Worm (Caenorhabditis elegans) whole organism, early embryonic: ENCODE measurements around the gene tbc-14.

Source experiments
- B0310.2 ChIP-seq: sonication (generic microtip); optimal IDR thresholded peaks from 2 replicates; lab custom pipeline; 2016; ENCODE audit warnings: mild to moderate bottlenecking, missing genetic modification characterization, missing compliant biosample characterization
- F13C5.2 ChIP-seq: sonication (generic microtip); optimal IDR thresholded peaks from 2 replicates; lab custom pipeline; 2017; ENCODE audit warnings: mild to moderate bottlenecking, missing genetic modification characterization, inconsistent platforms, missing compliant biosample characterization
- aly-1 ChIP-seq: sonication (generic microtip); optimal IDR thresholded peaks from 2 replicates; lab custom pipeline; 2016; ENCODE audit warnings: missing genetic modification characterization, missing compliant biosample characterization
- ama-1 ChIP-seq: fragments of 150-350 bp; optimal IDR thresholded peaks from 2 replicates; lab custom pipeline; 2014
- ceh-13 ChIP-seq: fragments of 200-800 bp; sonication (Bioruptor generic); optimal IDR thresholded peaks from 2 replicates; lab custom pipeline; 2018; ENCODE audit warnings: mild to moderate bottlenecking, missing genetic modification characterization, missing compliant biosample characterization
- ceh-36 ChIP-seq: sonication (generic microtip); optimal IDR thresholded peaks from 2 replicates; lab custom pipeline; 2016; ENCODE audit warnings: missing genetic modification characterization, inconsistent platforms, missing compliant biosample characterization
- ets-7 ChIP-seq: sonication (generic microtip); optimal IDR thresholded peaks from 2 replicates; lab custom pipeline; 2016; ENCODE audit warnings: missing genotype, missing genetic modification characterization, missing compliant biosample characterization
- flt-1 ChIP-seq: fragments of 200-800 bp; sonication (Bioruptor generic); IDR thresholded peaks from 2 replicates; pipeline ENCODE4 v1.3.6; 2022; ENCODE audit warnings: missing genetic modification characterization, missing compliant biosample characterization
- hmbx-1 ChIP-seq: sonication (generic microtip); optimal IDR thresholded peaks from 2 replicates; lab custom pipeline; 2016; ENCODE audit warnings: mild to moderate bottlenecking, missing genetic modification characterization, missing compliant biosample characterization
- hmg-4 ChIP-seq: fragments of 200-800 bp; sonication (Bioruptor generic); optimal IDR thresholded peaks from 2 replicates; lab custom pipeline; 2018; ENCODE audit warnings: mild to moderate bottlenecking, missing genetic modification characterization, missing compliant biosample characterization
- hnd-1 ChIP-seq: sonication (generic microtip); optimal IDR thresholded peaks from 2 replicates; lab custom pipeline; 2016; ENCODE audit warnings: missing genetic modification characterization, missing compliant biosample characterization
- pes-1 ChIP-seq: fragments of 200-800 bp; sonication (Bioruptor generic); IDR thresholded peaks from 2 replicates; pipeline ENCODE4 v1.3.6; 2022; ENCODE audit warnings: missing genetic modification reagents, missing genetic modification characterization, missing compliant biosample characterization
- scrt-1 ChIP-seq: fragments of 200-800 bp; sonication (Bioruptor generic); IDR thresholded peaks from 2 replicates; pipeline ENCODE4 v1.3.6; 2022; ENCODE audit warnings: missing genetic modification characterization, missing compliant biosample characterization
- sea-1 ChIP-seq: fragments of 200-800 bp; sonication (Bioruptor generic); conservative IDR thresholded peaks from 2 replicates; pipeline ENCODE4 v1.3.6; 2022; ENCODE audit warnings: missing genetic modification characterization, missing compliant biosample characterization
- tbx-11 ChIP-seq: fragments of 200-800 bp; sonication (Bioruptor generic); IDR thresholded peaks from 2 replicates; pipeline ENCODE4 v1.3.6; 2022; ENCODE audit warnings: missing genetic modification characterization, missing compliant biosample characterization
- tbx-37 ChIP-seq: fragments of 200-800 bp; sonication (Bioruptor generic); conservative IDR thresholded peaks from 2 replicates; pipeline ENCODE4 v1.3.6; 2022; ENCODE audit warnings: missing genetic modification reagents, missing genetic modification characterization, missing compliant biosample characterization
- tra-4 ChIP-seq: sonication (generic microtip); optimal IDR thresholded peaks from 2 replicates; lab custom pipeline; 2017; ENCODE audit warnings: missing genetic modification characterization, missing compliant biosample characterization

The tbc-14 gene

DNA sequence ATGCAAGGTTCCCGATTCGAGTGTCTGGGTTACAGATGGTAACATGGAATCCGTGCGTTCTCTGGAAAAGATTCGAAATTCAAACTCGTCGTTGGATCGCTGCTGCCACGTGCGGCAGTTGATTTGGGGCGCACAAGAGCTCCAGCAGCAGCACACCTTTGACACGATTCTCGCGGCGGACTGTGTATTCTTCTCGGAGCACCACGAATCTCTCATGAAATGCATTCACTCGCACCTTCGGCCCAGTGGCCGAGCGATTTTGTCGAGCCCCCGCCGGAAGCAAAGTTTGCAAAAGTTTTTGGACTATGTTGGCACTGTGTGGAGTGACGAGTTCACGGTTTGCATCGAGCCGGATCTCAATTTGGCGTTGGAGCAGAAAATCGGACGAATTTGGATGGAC, 30.8 kb downstream of the tbc-14 start:
- TF ChIP-seq tbx-37 (GFP tag; lab: Robert Waterston, UW), result no peak
- no peak for TF ChIP-seq hnd-1 (tag; lab: Kevin White, UChicago)
- no peak for TF ChIP-seq tra-4
- no peak for TF ChIP-seq scrt-1
- TF ChIP-seq aly-1 (tag; lab: Kevin White, UChicago), result no peak
- no peak for TF ChIP-seq hmbx-1

DNA sequence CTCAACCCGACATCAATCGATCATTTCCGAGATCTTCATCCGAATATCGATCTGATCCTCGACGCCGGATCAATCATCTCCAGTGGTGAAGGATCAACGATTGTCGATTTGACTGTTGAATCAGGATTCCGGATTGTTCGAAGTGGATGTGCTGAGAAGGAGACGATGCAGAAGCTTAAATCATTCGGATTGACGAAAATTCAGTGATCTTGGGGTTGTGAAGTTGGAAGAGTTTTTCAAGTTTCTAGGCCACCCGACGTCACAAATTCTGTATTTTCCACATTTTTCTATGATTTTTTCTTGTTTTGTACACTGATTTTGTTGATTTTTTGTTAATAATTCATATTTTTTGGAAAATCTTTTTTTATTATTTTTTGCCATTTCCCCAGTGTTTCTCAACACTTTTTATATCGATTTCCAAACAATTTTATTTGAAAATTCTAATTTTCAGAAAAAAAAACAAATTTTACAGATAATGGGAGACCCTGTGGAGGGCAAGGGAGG, 32.8 kb downstream of the tbc-14 start, which contains the start of gene Y48E1C.1:
Y48E1C.1 (plus strand) TSS at position 454 of the 504 bp plus-strand sequence.
- TF ChIP-seq F13C5.2 (tag; lab: Kevin White, UChicago) (no peak), tbx-37 (GFP tag; lab: Robert Waterston, UW) (no peak), tra-4 (no peak), ama-1 (lab: Kevin White, UChicago) (no peak), sea-1 (GFP tag; lab: Robert Waterston, UW) (no peak), B0310.2 (tag; lab: Kevin White, UChicago) (no peak), ets-7 (tag; lab: Kevin White, UChicago) (no peak), aly-1 (tag; lab: Kevin White, UChicago) (no peak), hnd-1 (tag; lab: Kevin White, UChicago) (no peak), hmbx-1 (no peak), hmg-4 (no peak)

DNA sequence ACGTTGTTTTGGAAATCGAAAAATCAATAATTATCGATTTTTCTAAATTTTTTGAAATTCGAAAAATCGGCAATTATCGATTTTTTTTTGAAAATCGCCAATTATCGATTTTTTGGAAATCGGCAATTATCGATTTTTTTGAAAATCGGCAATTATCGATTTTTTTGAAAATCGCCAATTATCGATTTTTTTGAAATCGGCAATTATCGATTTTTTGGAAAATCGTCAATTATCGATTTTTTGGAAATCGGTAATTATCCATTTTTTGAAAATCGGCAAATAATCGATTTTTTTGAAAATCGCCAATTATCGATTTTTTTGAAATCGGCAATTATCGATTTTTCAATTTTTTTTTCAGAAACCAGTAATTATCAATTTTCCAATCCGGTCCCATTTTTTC, 33.3 kb downstream of the tbc-14 start:
- TF ChIP-seq pes-1 (GFP tag; lab: Robert Waterston, UW) (no peak), ceh-13 (GFP tag; lab: Kevin White, UChicago) (no peak), tbx-11 (no peak), B0310.2 (tag; lab: Kevin White, UChicago) (no peak), F13C5.2 (tag; lab: Kevin White, UChicago) (no peak), ets-7 (tag; lab: Kevin White, UChicago) (no peak), hmbx-1 (no peak), ama-1 (lab: Kevin White, UChicago) (no peak), aly-1 (tag; lab: Kevin White, UChicago) (no peak), scrt-1 (no peak)

DNA sequence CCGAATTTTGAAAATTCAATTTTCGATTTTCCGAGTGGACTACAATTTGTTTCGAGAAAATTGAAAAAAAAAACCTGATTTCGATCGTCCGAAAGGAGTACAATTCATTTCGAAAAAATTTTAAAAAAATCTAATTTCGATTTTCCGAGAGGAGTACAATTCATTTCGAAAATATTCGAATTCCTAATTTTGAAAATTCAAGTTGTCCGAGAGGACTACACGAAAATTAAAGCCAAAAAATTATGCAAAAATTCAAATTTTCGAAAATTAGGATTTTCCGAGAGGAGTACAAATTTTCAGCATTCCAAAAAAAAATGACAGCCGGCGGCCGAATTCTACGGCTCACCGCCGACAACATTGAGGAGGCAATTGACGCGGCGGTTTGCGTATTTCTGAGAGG, 35.1 kb downstream of the tbc-14 start, which contains the start of gene Y48C3A.18:
Y48C3A.18 (plus strand) TSS at position 301 of the 400 bp plus-strand sequence.
- no peak for TF ChIP-seq flt-1
- TF ChIP-seq ets-7 (tag; lab: Kevin White, UChicago), result no peak
- TF ChIP-seq tbx-37 (GFP tag; lab: Robert Waterston, UW), result no peak
- no peak for TF ChIP-seq tra-4
- TF ChIP-seq tbx-11, result no peak

DNA sequence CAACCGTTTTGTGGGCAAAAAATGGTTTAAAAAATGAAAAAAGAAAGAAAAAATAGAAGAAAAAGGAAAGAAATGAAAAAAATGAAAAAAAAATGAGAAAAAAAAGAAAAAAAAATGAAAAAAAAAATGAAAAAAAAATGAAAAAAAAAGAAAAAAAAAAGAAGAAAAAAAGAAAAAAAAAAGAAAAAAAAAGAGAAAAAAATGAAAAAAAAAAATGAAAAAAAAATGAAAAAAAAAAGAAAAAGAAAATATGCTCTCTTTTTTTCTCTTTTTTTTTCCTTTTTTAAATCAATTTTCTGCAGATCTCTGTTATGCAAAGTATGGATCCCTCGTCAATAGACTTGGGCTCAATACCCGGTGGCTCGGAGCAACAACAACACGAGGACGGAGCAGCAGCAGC, 41.6 kb downstream of the tbc-14 start, which contains the start of gene efl-2:
efl-2 (plus strand) TSS at position 301 of the 400 bp plus-strand sequence.
- no peak for TF ChIP-seq ceh-13 (GFP tag; lab: Kevin White, UChicago)
- TF ChIP-seq hnd-1 (tag; lab: Kevin White, UChicago), result no peak
- TF ChIP-seq tbx-37 (GFP tag; lab: Robert Waterston, UW), result no peak
- TF ChIP-seq tra-4, result no peak
- TF ChIP-seq ets-7 (tag; lab: Kevin White, UChicago), result no peak
- TF ChIP-seq aly-1 (tag; lab: Kevin White, UChicago), result no peak

DNA sequence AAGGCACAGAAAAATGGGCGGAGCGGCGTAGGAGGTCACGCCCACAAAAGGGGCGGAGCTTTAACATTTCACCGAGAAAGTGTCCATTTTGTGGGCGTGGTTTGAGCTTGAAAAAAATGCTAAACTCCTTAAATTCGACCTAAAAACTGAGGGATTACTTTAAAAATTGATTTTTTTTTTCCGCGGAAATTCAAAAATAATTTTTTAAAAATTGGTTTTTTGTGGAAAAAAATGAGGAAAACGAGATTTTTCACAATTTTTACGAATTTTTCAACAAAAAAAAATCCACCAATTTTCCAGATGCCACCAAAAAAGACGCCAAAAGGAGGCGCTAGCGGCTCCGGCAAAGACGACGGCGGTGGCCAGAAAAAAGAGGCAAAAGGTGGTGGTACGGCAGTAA, 44.7 kb downstream of the tbc-14 start, which contains the start of gene pinn-4:
pinn-4 (plus strand) TSS at position 301 of the 400 bp plus-strand sequence.
- no peak for TF ChIP-seq hmbx-1
- no peak for TF ChIP-seq pes-1 (GFP tag; lab: Robert Waterston, UW)
- TF ChIP-seq tbx-11, result no peak
- TF ChIP-seq tra-4, result no peak
- no peak for TF ChIP-seq ets-7 (tag; lab: Kevin White, UChicago)
- no peak for TF ChIP-seq scrt-1
- no peak for TF ChIP-seq ceh-36 (tag; lab: Kevin White, UChicago)
- no peak for TF ChIP-seq F13C5.2 (tag; lab: Kevin White, UChicago)
- TF ChIP-seq ceh-13 (GFP tag; lab: Kevin White, UChicago), result no peak
- no peak for TF ChIP-seq B0310.2 (tag; lab: Kevin White, UChicago)
- no peak for TF ChIP-seq tbx-37 (GFP tag; lab: Robert Waterston, UW)
- TF ChIP-seq hmg-4, result no peak

DNA sequence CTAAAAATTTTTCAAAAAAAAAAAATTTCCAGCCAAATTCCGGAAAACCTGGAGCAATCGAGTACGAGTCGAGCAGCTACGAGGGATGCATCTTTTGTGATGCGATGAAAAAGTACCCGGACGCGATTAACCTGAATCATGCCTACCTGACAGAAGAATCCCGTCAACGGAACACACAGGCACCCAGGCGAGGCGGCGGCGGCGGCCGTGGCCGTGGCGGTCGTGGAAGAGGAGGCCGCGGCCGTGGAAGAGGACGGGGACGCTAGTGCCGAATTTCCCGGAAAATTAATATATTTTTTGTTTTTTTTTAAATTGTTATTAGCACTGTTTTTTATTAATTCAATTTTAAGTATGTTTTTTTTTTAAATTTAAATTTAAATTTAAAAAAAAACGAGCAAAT, 45.8 kb downstream of the tbc-14 start:
- TF ChIP-seq hmbx-1 (no peak), ets-7 (tag; lab: Kevin White, UChicago) (no peak), tbx-37 (GFP tag; lab: Robert Waterston, UW) (no peak), ama-1 (lab: Kevin White, UChicago) (no peak), scrt-1 (no peak), F13C5.2 (tag; lab: Kevin White, UChicago) (no peak), hnd-1 (tag; lab: Kevin White, UChicago) (no peak), aly-1 (tag; lab: Kevin White, UChicago) (no peak), tra-4 (no peak), ceh-13 (GFP tag; lab: Kevin White, UChicago) (no peak), ceh-36 (tag; lab: Kevin White, UChicago) (no peak), hmg-4 (no peak), tbx-11 (no peak), B0310.2 (tag; lab: Kevin White, UChicago) (no peak), flt-1 (no peak), sea-1 (GFP tag; lab: Robert Waterston, UW) (no peak), pes-1 (GFP tag; lab: Robert Waterston, UW) (no peak)

DNA sequence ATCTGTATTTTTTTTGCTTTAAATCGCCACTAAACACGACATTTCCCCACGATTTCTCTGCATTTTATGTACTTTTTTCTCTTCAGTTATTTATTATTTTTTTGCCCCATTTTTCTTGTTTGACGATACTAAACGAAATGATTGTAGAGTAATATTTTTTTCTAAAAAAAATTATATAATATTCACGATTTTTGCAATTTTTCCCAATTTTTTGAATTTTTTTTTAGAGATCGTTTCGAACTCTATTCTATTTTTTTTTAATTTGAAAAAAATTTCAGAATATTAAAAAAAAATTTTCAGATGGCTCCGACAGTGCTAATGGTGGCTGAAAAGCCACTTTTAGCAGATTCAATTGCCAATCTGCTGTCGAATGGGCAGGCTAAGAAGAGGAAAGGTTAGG, 57.9 kb downstream of the tbc-14 start, which contains the start of gene Y48C3A.14:
Y48C3A.14 (plus strand) TSS at position 301 of the 400 bp plus-strand sequence.
- TF ChIP-seq F13C5.2 (tag; lab: Kevin White, UChicago), result no peak
- TF ChIP-seq tbx-11, result no peak
- TF ChIP-seq pes-1 (GFP tag; lab: Robert Waterston, UW), result no peak
- TF ChIP-seq hmg-4, result no peak
- no peak for TF ChIP-seq tbx-37 (GFP tag; lab: Robert Waterston, UW)
- no peak for TF ChIP-seq hnd-1 (tag; lab: Kevin White, UChicago)
- no peak for TF ChIP-seq tra-4
- no peak for TF ChIP-seq ets-7 (tag; lab: Kevin White, UChicago)
- TF ChIP-seq B0310.2 (tag; lab: Kevin White, UChicago), result no peak
- no peak for TF ChIP-seq scrt-1
- no peak for TF ChIP-seq hmbx-1
- no peak for TF ChIP-seq ama-1 (lab: Kevin White, UChicago)
- no peak for TF ChIP-seq aly-1 (tag; lab: Kevin White, UChicago)
- no peak for TF ChIP-seq flt-1
- no peak for TF ChIP-seq sea-1 (GFP tag; lab: Robert Waterston, UW)
- TF ChIP-seq ceh-13 (GFP tag; lab: Kevin White, UChicago), result no peak
- TF ChIP-seq ceh-36 (tag; lab: Kevin White, UChicago), result no peak
